Worm (Caenorhabditis elegans): ENCODE measurements around the gene rom-4.

ce11 chrIV:16949767-16950166 is 45.9 kb upstream of the rom-4 start, which contains the start of gene rad-54.B:
- TF ChIP-seq med-1 (GFP tag; optimal IDR thresholded peaks at IDR 0.05; ENCODE audit: insufficient read depth) = no peak
- no peak for TF ChIP-seq T22C8.4 (GFP tag; IDR thresholded peaks at IDR 0.05)
- TF ChIP-seq ztf-29 (GFP tag; IDR thresholded peaks at IDR 0.05) = no peak
- no peak for TF ChIP-seq tab-1 (GFP tag; IDR thresholded peaks at IDR 0.05)
- no peak for TF ChIP-seq flt-1 (GFP tag; IDR thresholded peaks at IDR 0.05)
- no peak for TF ChIP-seq cog-1 (tag; optimal IDR thresholded peaks at IDR 0.05)
- TF ChIP-seq ztf-23 (GFP tag; IDR thresholded peaks at IDR 0.05) = no peak

All from whole organism, midembryonic.